Worm (Caenorhabditis elegans) whole organism, mixed stage, embryonic: Measurements from ENCODE around the gene sre-28.

Experiments
- M03D4.4 ChIP-seq: sonication (generic microtip); optimal IDR thresholded peaks from 2 replicates; lab custom pipeline; 2017; ENCODE audit warnings: mild to moderate bottlenecking, missing genetic modification characterization, missing compliant biosample characterization
- bed-3 ChIP-seq: fragments of 200-800 bp; sonication (Bioruptor generic); optimal IDR thresholded peaks from 3 replicates; lab custom pipeline; 2018; ENCODE audit warnings: mild to moderate bottlenecking, missing genetic modification characterization, moderate library complexity, missing compliant biosample characterization
- ceh-39 ChIP-seq: fragments of 150-350 bp; optimal IDR thresholded peaks from 2 replicates; lab custom pipeline; 2014; ENCODE audit warnings: missing biosample characterization, missing genetic modification characterization
- ceh-43 ChIP-seq: fragments of 200-800 bp; sonication (Bioruptor generic); optimal IDR thresholded peaks from 2 replicates; lab custom pipeline; 2018; ENCODE audit warnings: mild to moderate bottlenecking, missing genetic modification characterization, moderate library complexity, missing compliant biosample characterization
- ces-1 ChIP-seq: fragments of 150-350 bp; optimal IDR thresholded peaks from 2 replicates; lab custom pipeline; 2014; ENCODE audit warnings: missing biosample characterization, missing genetic modification reagents, missing genetic modification characterization
- cnd-1 ChIP-seq: fragments of 200-800 bp; sonication (Bioruptor generic); optimal IDR thresholded peaks from 2 replicates; lab custom pipeline; 2018; ENCODE audit warnings: mild to moderate bottlenecking, missing genetic modification characterization, missing compliant biosample characterization
- drap-1 ChIP-seq: fragments of 200-800 bp; sonication (Bioruptor generic); optimal IDR thresholded peaks from 3 replicates; lab custom pipeline; 2018; ENCODE audit warnings: mild to moderate bottlenecking, missing genetic modification characterization, missing compliant biosample characterization
- elt-1 ChIP-seq: sonication (generic microtip); optimal IDR thresholded peaks from 2 replicates; lab custom pipeline; 2017; ENCODE audit warnings: missing genetic modification characterization, mild to moderate bottlenecking, missing compliant biosample characterization, antibody characterized with exemption, moderate library complexity, borderline replicate concordance; ENCODE audit not compliant: insufficient read depth
- elt-3 ChIP-seq: fragments of 150-350 bp; optimal IDR thresholded peaks from 2 replicates; lab custom pipeline; 2014; ENCODE audit warnings: missing biosample characterization, missing genetic modification characterization
- flh-1 ChIP-seq: fragments of 200-800 bp; sonication (Bioruptor generic); optimal IDR thresholded peaks from 2 replicates; lab custom pipeline; 2018; ENCODE audit warnings: mild to moderate bottlenecking, missing genetic modification characterization, moderate library complexity, missing compliant biosample characterization
- ham-2 ChIP-seq: fragments of 200-800 bp; sonication (Bioruptor generic); optimal IDR thresholded peaks from 2 replicates; lab custom pipeline; 2018; ENCODE audit warnings: mild to moderate bottlenecking, missing genetic modification characterization, missing compliant biosample characterization
- hlh-1 ChIP-seq: fragments of 150-350 bp; optimal IDR thresholded peaks from 2 replicates; lab custom pipeline; 2014; ENCODE audit warnings: missing biosample characterization, missing genetic modification reagents, missing genetic modification characterization
- lin-13 ChIP-seq: fragments of 150-350 bp; optimal IDR thresholded peaks from 2 replicates; lab custom pipeline; 2014; ENCODE audit warnings: missing biosample characterization, missing genetic modification characterization
- lin-32 ChIP-seq: fragments of 200-800 bp; sonication (Bioruptor generic); optimal IDR thresholded peaks from 2 replicates; lab custom pipeline; 2018; ENCODE audit warnings: mild to moderate bottlenecking, missing genetic modification characterization, missing compliant biosample characterization
- lsy-2 ChIP-seq: fragments of 150-350 bp; optimal IDR thresholded peaks from 2 replicates; lab custom pipeline; 2014; ENCODE audit warnings: missing biosample characterization, missing genetic modification characterization
- mab-5 ChIP-seq: fragments of 150-350 bp; optimal IDR thresholded peaks from 2 replicates; lab custom pipeline; 2014; ENCODE audit warnings: missing biosample characterization, missing genetic modification characterization
- mep-1 ChIP-seq: fragments of 150-350 bp; optimal IDR thresholded peaks from 2 replicates; lab custom pipeline; 2017; ENCODE audit warnings: missing biosample characterization, missing genetic modification reagents, missing genetic modification characterization, inconsistent platforms
- mls-2 ChIP-seq: sonication (generic microtip); optimal IDR thresholded peaks from 2 replicates; lab custom pipeline; 2016; ENCODE audit warnings: mild to moderate bottlenecking, missing genetic modification characterization, moderate library complexity, missing compliant biosample characterization
- nhr-12 ChIP-seq: fragments of 150-350 bp; optimal IDR thresholded peaks from 2 replicates; lab custom pipeline; 2014; ENCODE audit warnings: missing biosample characterization, missing genetic modification characterization
- nhr-237 ChIP-seq: fragments of 150-350 bp; optimal IDR thresholded peaks from 2 replicates; lab custom pipeline; 2014; ENCODE audit warnings: missing biosample characterization, missing genetic modification characterization
- nhr-28 ChIP-seq: fragments of 150-350 bp; optimal IDR thresholded peaks from 2 replicates; lab custom pipeline; 2014; ENCODE audit warnings: missing biosample characterization, missing genetic modification characterization
- nhr-76 ChIP-seq: sonication (generic microtip); optimal IDR thresholded peaks from 2 replicates; lab custom pipeline; 2017; ENCODE audit warnings: missing biosample characterization, missing genetic modification characterization
- pha-4 ChIP-seq: fragments of 150-350 bp; optimal IDR thresholded peaks from 2 replicates; lab custom pipeline; 2018; ENCODE audit warnings: missing biosample characterization, missing genetic modification reagents, missing genetic modification characterization
- sem-2 ChIP-seq: fragments of 200-800 bp; sonication (Bioruptor generic); optimal IDR thresholded peaks from 2 replicates; lab custom pipeline; 2018; ENCODE audit warnings: mild to moderate bottlenecking, missing genetic modification characterization, missing compliant biosample characterization
- sptf-1 ChIP-seq: sonication (generic microtip); optimal IDR thresholded peaks from 2 replicates; lab custom pipeline; 2017; ENCODE audit warnings: mild to moderate bottlenecking, missing genetic modification characterization, moderate library complexity, missing compliant biosample characterization
- unc-120 ChIP-seq: sonication (generic microtip); optimal IDR thresholded peaks from 2 replicates; lab custom pipeline; 2017; ENCODE audit warnings: missing genetic modification characterization, missing compliant biosample characterization; ENCODE audit not compliant: poor library complexity, severe bottlenecking
- unc-39 ChIP-seq: fragments of 150-350 bp; optimal IDR thresholded peaks from 2 replicates; lab custom pipeline; 2014; ENCODE audit warnings: missing biosample characterization, missing genetic modification characterization
- unc-62 ChIP-seq: fragments of 150-350 bp; optimal IDR thresholded peaks from 2 replicates; lab custom pipeline; 2014; ENCODE audit warnings: missing biosample characterization, missing genetic modification reagents, missing genetic modification characterization
- zip-8 ChIP-seq: fragments of 150-350 bp; optimal IDR thresholded peaks from 2 replicates; lab custom pipeline; 2014; ENCODE audit warnings: missing biosample characterization, missing genetic modification characterization
- ztf-11 ChIP-seq: fragments of 150-350 bp; optimal IDR thresholded peaks from 2 replicates; lab custom pipeline; 2014; ENCODE audit warnings: missing biosample characterization, missing genetic modification characterization

Gene sre-28

DNA sequence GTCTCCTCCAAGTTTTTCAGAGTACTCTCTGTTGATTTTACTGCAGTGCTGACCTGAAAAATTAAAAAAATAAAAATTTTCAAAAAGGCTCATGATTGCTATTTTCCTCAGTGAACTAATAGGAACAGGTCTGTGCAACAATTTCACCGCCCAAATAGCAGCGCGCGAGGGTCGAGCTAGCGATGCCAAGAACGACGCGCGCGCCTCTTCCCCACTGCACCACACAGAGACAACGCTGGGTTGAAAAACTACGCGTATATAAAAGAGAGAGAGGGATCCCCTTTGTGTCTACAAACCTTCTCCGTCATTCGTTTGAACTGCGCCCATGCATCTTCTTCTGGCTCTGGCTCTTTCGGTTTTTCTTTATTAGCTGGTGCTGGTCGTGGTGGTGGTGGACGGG is 25.9 kb downstream of the sre-28 start (continued):
- TF ChIP-seq unc-62 (GFP tag; lab: Kevin White, UChicago), result peak; percentile 51

DNA sequence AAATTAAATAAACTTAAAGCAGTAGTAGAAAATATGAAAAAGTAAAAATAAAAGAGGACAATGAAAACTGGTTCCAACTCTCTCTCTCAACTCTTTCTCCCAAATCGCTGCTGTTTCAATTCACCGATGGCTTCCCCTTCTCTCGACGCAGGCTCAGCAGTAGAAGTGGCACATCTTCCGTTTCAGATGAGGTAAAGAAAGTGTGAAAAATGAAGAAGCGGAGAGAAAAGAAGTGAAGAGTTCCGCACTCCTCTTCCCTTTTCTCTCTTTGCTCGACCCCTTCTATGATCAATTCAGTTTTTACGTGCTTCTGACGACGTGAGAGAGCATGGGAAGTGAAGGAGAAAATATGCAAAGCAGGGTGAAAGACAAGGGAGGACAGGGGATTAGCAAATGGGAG is 30.1 kb downstream of the sre-28 start:
- peak; percentile 40 for TF ChIP-seq ces-1
- no peak for TF ChIP-seq lin-13 (tag; lab: Kevin White, UChicago)
- TF ChIP-seq, all 35 proteins: peak for 1

ce11 chrV:9976138-9976537 is 31.9 kb downstream of the sre-28 start, which contains the start of gene unc-41:
Gene unc-41, minus strand, starts transcription at chrV:9976238.
- TF ChIP-seq ham-2 (GFP tag; lab: Kevin White, UChicago), result no peak
- no peak for TF ChIP-seq nhr-28 (tag; lab: Kevin White, UChicago)
- no peak for TF ChIP-seq lsy-2 (tag; lab: Kevin White, UChicago)
- TF ChIP-seq bed-3 (GFP tag; lab: Kevin White, UChicago), result no peak
- TF ChIP-seq pha-4 (tag; lab: Kevin White, UChicago), result no peak
- TF ChIP-seq M03D4.4 (tag; lab: Kevin White, UChicago), result no peak
- TF ChIP-seq nhr-76, result no peak
- no peak for TF ChIP-seq unc-120
- no peak for TF ChIP-seq sptf-1 (tag; lab: Kevin White, UChicago)
- no peak for TF ChIP-seq mab-5 (tag; lab: Kevin White, UChicago)
- no peak for TF ChIP-seq lin-32 (GFP tag; lab: Kevin White, UChicago)
- TF ChIP-seq cnd-1 (tag; lab: Kevin White, UChicago), result no peak
- no peak for TF ChIP-seq ceh-43 (GFP tag; lab: Kevin White, UChicago)
- TF ChIP-seq zip-8 (tag; lab: Kevin White, UChicago), result no peak
- no peak for TF ChIP-seq ceh-39 (tag; lab: Kevin White, UChicago)
- no peak for TF ChIP-seq elt-3
- TF ChIP-seq nhr-12 (tag; lab: Kevin White, UChicago), result no peak
- no peak for TF ChIP-seq drap-1 (GFP tag; lab: Kevin White, UChicago)

DNA sequence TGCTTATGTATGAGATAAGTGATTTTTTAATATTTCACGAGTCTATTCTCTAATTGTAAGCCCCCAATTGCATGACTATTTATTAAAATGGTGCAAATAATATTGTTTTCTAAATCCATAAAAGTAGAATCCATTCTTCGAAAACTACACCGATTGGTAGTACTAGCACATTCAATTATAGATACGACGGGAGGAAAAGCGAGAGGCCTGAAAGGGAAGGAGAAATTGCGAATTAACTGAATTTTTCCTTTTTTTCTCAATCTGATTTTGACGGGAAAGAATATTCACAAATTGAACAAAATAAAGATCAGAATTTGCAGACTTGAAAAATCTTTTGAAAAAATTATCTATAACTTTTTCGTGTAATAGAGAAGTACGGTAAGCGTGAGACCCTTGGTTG is 33.0 kb downstream of the sre-28 start:
- TF ChIP-seq ces-1 (peak; percentile 89), sptf-1 (tag; lab: Kevin White, UChicago) (no peak), unc-39 (no peak)

DNA sequence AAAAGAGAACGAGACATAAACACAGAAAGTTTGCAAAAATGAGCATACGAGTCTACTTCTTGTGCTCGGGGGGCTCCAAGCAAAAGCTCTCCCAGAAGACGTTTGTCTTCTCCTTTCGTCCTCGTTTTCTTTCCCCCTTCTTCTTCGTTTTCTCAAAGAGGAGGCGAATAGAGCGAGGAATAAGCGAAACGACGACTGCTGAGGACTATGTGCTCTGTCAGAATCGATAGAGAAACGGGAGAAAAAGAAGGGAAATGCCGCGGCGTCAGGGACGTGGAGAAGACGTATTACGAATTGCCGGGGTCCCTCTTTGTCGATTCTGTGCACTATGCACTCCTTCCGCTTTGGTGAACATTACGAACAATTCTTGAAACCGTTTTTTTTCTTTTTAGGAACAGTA is 34.2 kb downstream of the sre-28 start:
- peak; percentile 46 for TF ChIP-seq ces-1
- TF ChIP-seq unc-62 (GFP tag; lab: Kevin White, UChicago), result no peak
- TF ChIP-seq mls-2, result no peak
- no peak for TF ChIP-seq nhr-76

DNA sequence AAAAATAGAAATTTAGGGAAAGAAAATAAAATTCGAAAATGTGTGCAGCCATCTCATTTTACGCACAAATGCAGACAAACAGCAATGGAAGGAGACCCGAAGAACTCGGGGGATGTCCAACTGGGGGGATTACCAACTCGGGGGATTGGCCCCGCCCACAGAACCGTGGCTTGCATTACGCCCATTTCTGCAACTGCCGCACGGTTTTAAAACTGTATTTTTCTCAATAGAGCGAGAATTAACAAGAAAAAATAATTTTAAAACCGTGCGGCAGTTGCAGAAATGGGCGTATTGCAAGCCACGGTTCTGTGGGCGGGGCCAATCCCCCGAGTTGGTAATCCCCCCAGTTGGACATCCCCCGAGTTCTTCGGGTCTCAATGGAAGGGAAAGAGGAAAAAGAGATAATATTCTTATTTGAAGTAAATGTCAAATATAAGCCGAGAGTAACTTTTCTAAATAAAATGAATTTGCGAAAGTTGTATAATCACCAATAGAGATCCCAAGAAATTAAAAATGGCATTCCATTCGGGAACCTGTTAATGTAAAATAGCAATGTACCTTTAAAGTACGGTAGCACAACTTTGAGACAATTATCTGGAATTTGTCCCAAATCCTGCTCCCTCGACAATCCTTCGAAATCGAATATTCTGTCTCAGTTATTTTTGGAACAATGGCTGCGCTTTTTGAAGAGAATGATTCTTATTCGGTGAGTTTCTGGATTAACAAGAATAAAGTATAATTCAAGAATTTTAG is 36.7 kb downstream of the sre-28 start, which contains the start of the genes ruvb-1 and tofu-1:
Gene ruvb-1 (minus strand): TSS at position 72 of the 753 bp plus-strand sequence.
Gene tofu-1 (plus strand): TSS at position 417 of the 753 bp plus-strand sequence.
- TF ChIP-seq unc-120 (peak; percentile 28), sptf-1 (tag; lab: Kevin White, UChicago) (peak; percentile 50), lin-13 (tag; lab: Kevin White, UChicago) (peak; percentile 24), ham-2 (GFP tag; lab: Kevin White, UChicago) (peak; percentile 19), cnd-1 (tag; lab: Kevin White, UChicago) (peak; percentile 12), mep-1 (tag; lab: Kevin White, UChicago) (peak; percentile 34), ces-1 (peak; percentile 28), lsy-2 (tag; lab: Kevin White, UChicago) (peak; percentile 27)

DNA sequence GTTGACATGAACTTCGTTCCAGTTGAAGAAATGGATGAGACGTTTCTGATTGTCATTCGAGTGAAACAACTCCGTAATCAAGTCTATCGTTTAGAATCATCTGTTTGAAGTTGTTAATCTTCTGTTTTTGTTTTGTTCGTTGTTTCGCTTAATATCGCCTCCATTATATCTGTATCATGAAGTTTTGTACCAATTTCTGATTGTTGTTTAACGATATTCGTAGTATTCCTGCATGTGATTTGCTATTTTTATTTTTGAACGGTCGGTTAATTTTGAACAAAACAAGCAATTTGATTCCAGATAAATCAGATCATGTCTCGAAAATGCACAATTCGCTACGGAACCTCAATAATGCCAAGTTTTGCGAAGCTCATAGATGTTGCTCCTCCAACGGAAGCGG is 38.4 kb downstream of the sre-28 start, which contains the start of gene C27H6.9:
Gene C27H6.9 (plus strand): TSS at position 301 of the 400 bp plus-strand sequence.
- TF ChIP-seq nhr-76 (no peak), elt-3 (no peak)

ce11 chrV:9983529-9983928 is 39.3 kb downstream of the sre-28 start:
- TF ChIP-seq sem-2 (GFP tag; lab: Kevin White, UChicago) (no peak), flh-1 (GFP tag; lab: Kevin White, UChicago) (no peak), ces-1 (no peak), sptf-1 (tag; lab: Kevin White, UChicago) (no peak), mep-1 (tag; lab: Kevin White, UChicago) (no peak), zip-8 (tag; lab: Kevin White, UChicago) (no peak), ztf-11 (tag; lab: Kevin White, UChicago) (no peak), mab-5 (tag; lab: Kevin White, UChicago) (no peak), M03D4.4 (tag; lab: Kevin White, UChicago) (no peak), elt-1 (tag; lab: Kevin White, UChicago) (no peak), hlh-1 (tag; lab: Kevin White, UChicago) (no peak), pha-4 (tag; lab: Kevin White, UChicago) (no peak), nhr-237 (tag; lab: Kevin White, UChicago) (no peak)
- TF ChIP-seq, all 35 proteins: peak for 0
